Fruit fly (Drosophila melanogaster) whole organism, embryonic: Measurements from ENCODE around the gene ry.

Experiments used
- Adf1 ChIP-seq: fragments of 200-800 bp; sonication (Bioruptor generic); IDR thresholded peaks from 2 replicates; pipeline ENCODE4 v1.3.6; 2022; ENCODE audit warnings: missing biosample characterization, missing genetic modification characterization
- CG11247 ChIP-seq: fragments of 200-800 bp; sonication (Bioruptor generic); IDR thresholded peaks from 2 replicates; pipeline ENCODE4 v1.3.6; 2022; ENCODE audit warnings: missing biosample characterization, missing genetic modification characterization
- CG11398 ChIP-seq: fragments of 200-800 bp; sonication (Bioruptor generic); optimal IDR thresholded peaks from 2 replicates; lab custom pipeline; 2016; ENCODE audit warnings: missing biosample characterization, missing genetic modification characterization
- CG12104 ChIP-seq: fragments of 200-800 bp; sonication (Bioruptor generic); optimal IDR thresholded peaks from 3 replicates; lab custom pipeline; 2016; ENCODE audit warnings: missing biosample characterization, missing genetic modification characterization
- CG1233 ChIP-seq: fragments of 200-800 bp; sonication (Bioruptor generic); optimal IDR thresholded peaks from 4 replicates; lab custom pipeline; 2018; ENCODE audit warnings: missing biosample characterization, mild to moderate bottlenecking, missing genetic modification characterization
- CG14050 ChIP-seq: fragments of 200-800 bp; sonication (Bioruptor generic); IDR thresholded peaks from 3 replicates; pipeline ENCODE4 v1.3.6; 2022; ENCODE audit warnings: missing biosample characterization, missing genetic modification characterization
- CG15479 ChIP-seq: fragments of 200-800 bp; sonication (Bioruptor generic); optimal IDR thresholded peaks from 3 replicates; lab custom pipeline; 2019; ENCODE audit warnings: missing biosample characterization, mild to moderate bottlenecking, missing genetic modification characterization, moderate library complexity
- CG15696 ChIP-seq: fragments of 200-800 bp; sonication (Bioruptor generic); optimal IDR thresholded peaks from 2 replicates; lab custom pipeline; 2019; ENCODE audit warnings: missing biosample characterization, mild to moderate bottlenecking, missing genetic modification characterization, moderate library complexity
- CG17829 ChIP-seq: fragments of 200-800 bp; optimal IDR thresholded peaks from 2 replicates; lab custom pipeline; 2019; ENCODE audit warnings: missing biosample characterization, mild to moderate bottlenecking, missing genetic modification characterization, moderate library complexity
- CG18599 ChIP-seq: fragments of 200-800 bp; sonication (Bioruptor generic); optimal IDR thresholded peaks from 3 replicates; lab custom pipeline; 2017; ENCODE audit warnings: missing biosample characterization, missing genetic modification characterization, mild to moderate bottlenecking, moderate library complexity, missing genetic modification reagents
- CG2120 ChIP-seq: fragments of 200-800 bp; sonication (Bioruptor generic); optimal IDR thresholded peaks from 3 replicates; lab custom pipeline; 2016; ENCODE audit warnings: missing biosample characterization, missing genetic modification characterization
- CG34376 ChIP-seq: fragments of 200-800 bp; sonication (Bioruptor generic); optimal IDR thresholded peaks from 2 replicates; lab custom pipeline; 2018; ENCODE audit warnings: missing biosample characterization, mild to moderate bottlenecking, missing genetic modification characterization
- CG6683 ChIP-seq: fragments of 200-800 bp; sonication (Bioruptor generic); optimal IDR thresholded peaks from 2 replicates; lab custom pipeline; 2017; ENCODE audit warnings: missing biosample characterization, mild to moderate bottlenecking, missing genetic modification characterization, missing genetic modification reagents
- CG6813 ChIP-seq: fragments of 200-800 bp; sonication (Bioruptor generic); optimal IDR thresholded peaks from 2 replicates; lab custom pipeline; 2017; ENCODE audit warnings: missing biosample characterization, missing genetic modification characterization, mild to moderate bottlenecking, moderate library complexity, missing genetic modification reagents
- CG6854 ChIP-seq: fragments of 200-800 bp; sonication (Bioruptor generic); optimal IDR thresholded peaks from 3 replicates; lab custom pipeline; 2017; ENCODE audit warnings: missing biosample characterization, mild to moderate bottlenecking, missing genetic modification characterization
- CG7556 ChIP-seq: fragments of 200-800 bp; sonication (Bioruptor generic); optimal IDR thresholded peaks from 2 replicates; lab custom pipeline; 2017; ENCODE audit warnings: missing biosample characterization, mild to moderate bottlenecking, missing genetic modification characterization
- CG8944 ChIP-seq: fragments of 200-800 bp; sonication (Bioruptor generic); optimal IDR thresholded peaks from 3 replicates; lab custom pipeline; 2016; ENCODE audit warnings: missing biosample characterization, missing genetic modification characterization
- CG9876 ChIP-seq: fragments of 200-800 bp; sonication (Bioruptor generic); optimal IDR thresholded peaks from 2 replicates; lab custom pipeline; 2016; ENCODE audit warnings: missing biosample characterization, missing genetic modification characterization
- Dbx ChIP-seq: fragments of 200-800 bp; sonication (Bioruptor generic); IDR thresholded peaks from 3 replicates; pipeline ENCODE4 v1.3.6; 2022; ENCODE audit warnings: missing biosample characterization, missing genetic modification characterization
- E2f1 ChIP-seq: fragments of 200-800 bp; sonication (Bioruptor generic); IDR thresholded peaks from 2 replicates; pipeline ENCODE4 v1.3.6; 2022; ENCODE audit warnings: missing biosample characterization, missing genetic modification characterization
- H2.0 ChIP-seq: fragments of 200-800 bp; sonication (Bioruptor generic); IDR thresholded peaks from 2 replicates; pipeline ENCODE4 v1.3.6; 2022; ENCODE audit warnings: missing biosample characterization, missing genetic modification characterization
- HmgD ChIP-seq: fragments of 200-800 bp; sonication (Bioruptor generic); optimal IDR thresholded peaks from 3 replicates; lab custom pipeline; 2016; ENCODE audit warnings: missing biosample characterization, missing genetic modification characterization
- HmgZ ChIP-seq: fragments of 200-800 bp; sonication (Bioruptor generic); optimal IDR thresholded peaks from 2 replicates; lab custom pipeline; 2018; ENCODE audit warnings: missing biosample characterization, mild to moderate bottlenecking, missing genetic modification characterization
- Hmr ChIP-seq: fragments of 200-800 bp; sonication (Bioruptor generic); optimal IDR thresholded peaks from 3 replicates; lab custom pipeline; 2017; ENCODE audit warnings: mild to moderate bottlenecking, missing biosample characterization, missing genetic modification reagents, missing genetic modification characterization
- MESR4 ChIP-seq: fragments of 200-800 bp; sonication (Bioruptor generic); optimal IDR thresholded peaks from 2 replicates; lab custom pipeline; 2018; ENCODE audit warnings: missing biosample characterization, mild to moderate bottlenecking, missing genetic modification characterization, moderate library complexity
- Med ChIP-seq: fragments of 200-800 bp; sonication (Bioruptor generic); peaks from one replicate; lab custom pipeline; 2016; ENCODE audit warnings: missing biosample characterization, missing genetic modification characterization, mild to moderate bottlenecking, inconsistent platforms, moderate library complexity
- NFAT ChIP-seq: fragments of 200-800 bp; sonication (Bioruptor generic); IDR thresholded peaks from 2 replicates; pipeline ENCODE4 v1.3.6; 2022; ENCODE audit warnings: missing biosample characterization, missing genetic modification characterization
- Scr ChIP-seq: fragments of 200-800 bp; sonication (Bioruptor generic); IDR thresholded peaks from 2 replicates; pipeline ENCODE4 v1.3.6; 2022; ENCODE audit warnings: missing biosample characterization, missing genetic modification characterization; ENCODE audit not compliant: partially characterized antibody
- Stat92E ChIP-seq, 3 experiments: fragments of >200 bp in 2 of 3; fragments of 200-800 bp in 1 of 3; sonication (Bioruptor generic) in 1 of 3; optimal IDR thresholded peaks; 2 replicates each; lab custom pipeline; 2017 to 2019; ENCODE audit warnings: missing biosample characterization in 3 of 3, missing genetic modification characterization in 3 of 3, mild to moderate bottlenecking in 1 of 3, moderate library complexity in 1 of 3
- Taf1 ChIP-seq: fragments of 200-800 bp; sonication (Bioruptor generic); IDR thresholded peaks from 2 replicates; pipeline ENCODE4 v1.3.6; 2022; ENCODE audit warnings: missing biosample characterization, missing genetic modification characterization
- Tbp ChIP-seq: fragments of >200 bp; optimal IDR thresholded peaks from 2 replicates; lab custom pipeline; 2018; ENCODE audit warnings: missing biosample characterization, missing genetic modification characterization
- bsh ChIP-seq, 2 experiments: fragments of 200-800 bp; sonication (Bioruptor generic); optimal IDR thresholded peaks; 2 replicates each; lab custom pipeline; 2017 to 2018; ENCODE audit warnings: mild to moderate bottlenecking in 2 of 2, missing biosample characterization in 2 of 2, missing genetic modification characterization in 2 of 2, moderate library complexity in 1 of 2
- chif ChIP-seq, 2 experiments: fragments of 200-800 bp; sonication (Bioruptor generic); optimal IDR thresholded peaks; 3 replicates each; lab custom pipeline; 2016; ENCODE audit warnings: missing biosample characterization in 2 of 2, missing genetic modification characterization in 2 of 2
- dmrt11E ChIP-seq: fragments of 200-800 bp; sonication (Bioruptor generic); optimal IDR thresholded peaks from 3 replicates; lab custom pipeline; 2018; ENCODE audit warnings: missing biosample characterization, mild to moderate bottlenecking, missing genetic modification characterization, moderate library complexity
- dpn ChIP-seq, 2 experiments: fragments of 200-800 bp; sonication (Bioruptor generic); optimal IDR thresholded peaks; 3 replicates each; lab custom pipeline; 2016; ENCODE audit warnings: missing biosample characterization in 2 of 2, missing genetic modification characterization in 2 of 2
- eyg ChIP-seq: fragments of 200-800 bp; sonication (Bioruptor generic); optimal IDR thresholded peaks from 3 replicates; lab custom pipeline; 2016; ENCODE audit warnings: missing biosample characterization, missing genetic modification characterization
- gfzf ChIP-seq: fragments of 200-800 bp; sonication (Bioruptor generic); optimal IDR thresholded peaks from 2 replicates; lab custom pipeline; 2016; ENCODE audit warnings: missing biosample characterization, mild to moderate bottlenecking, missing genetic modification characterization, moderate library complexity
- hbn ChIP-seq: fragments of 200-800 bp; sonication (Bioruptor generic); IDR thresholded peaks from 2 replicates; pipeline ENCODE4 v1.3.6; 2022; ENCODE audit warnings: missing biosample characterization, missing genetic modification characterization; ENCODE audit not compliant: partially characterized antibody
- kah ChIP-seq: fragments of 200-800 bp; sonication (Bioruptor generic); optimal IDR thresholded peaks from 2 replicates; lab custom pipeline; 2018; ENCODE audit warnings: missing biosample characterization, mild to moderate bottlenecking, missing genetic modification characterization
- lola ChIP-seq, 3 experiments: fragments of >200 bp in 2 of 3; fragments of 200-800 bp in 1 of 3; sonication (Bioruptor generic) in 1 of 3; optimal IDR thresholded peaks; 2 replicates each; lab custom pipeline; 2017 to 2019; ENCODE audit warnings: missing biosample characterization in 3 of 3, missing genetic modification characterization in 3 of 3, mild to moderate bottlenecking in 1 of 3, moderate library complexity in 1 of 3
- nau ChIP-seq: fragments of 200-800 bp; sonication (Bioruptor generic); optimal IDR thresholded peaks from 3 replicates; lab custom pipeline; 2017; ENCODE audit warnings: missing biosample characterization, mild to moderate bottlenecking, missing genetic modification characterization, missing genetic modification reagents
- oc ChIP-seq: fragments of 200-800 bp; sonication (Bioruptor generic); optimal IDR thresholded peaks from 2 replicates; lab custom pipeline; 2018; ENCODE audit warnings: missing biosample characterization, mild to moderate bottlenecking, missing genetic modification characterization, moderate library complexity
- ranshi ChIP-seq: fragments of 200-800 bp; sonication (Bioruptor generic); IDR thresholded peaks from 2 replicates; pipeline ENCODE4 v1.3.6; 2022; ENCODE audit warnings: missing biosample characterization, missing genetic modification characterization
- sd ChIP-seq: fragments of 200-800 bp; sonication (Bioruptor generic); optimal IDR thresholded peaks from 3 replicates; lab custom pipeline; 2018; ENCODE audit warnings: missing biosample characterization, mild to moderate bottlenecking, missing genetic modification characterization, moderate library complexity
- stwl ChIP-seq: fragments of 200-800 bp; sonication (Bioruptor generic); optimal IDR thresholded peaks from 3 replicates; lab custom pipeline; 2018; ENCODE audit warnings: missing biosample characterization, mild to moderate bottlenecking, missing genetic modification characterization, moderate library complexity
- vfl ChIP-seq: fragments of 200-800 bp; sonication (Bioruptor generic); optimal IDR thresholded peaks from 2 replicates; lab custom pipeline; 2016; ENCODE audit warnings: missing biosample characterization, missing genetic modification characterization
- wek ChIP-seq: fragments of 200-800 bp; sonication (Bioruptor generic); optimal IDR thresholded peaks from 3 replicates; lab custom pipeline; 2018; ENCODE audit warnings: missing biosample characterization, mild to moderate bottlenecking, missing genetic modification characterization, moderate library complexity

ry gene

DNA sequence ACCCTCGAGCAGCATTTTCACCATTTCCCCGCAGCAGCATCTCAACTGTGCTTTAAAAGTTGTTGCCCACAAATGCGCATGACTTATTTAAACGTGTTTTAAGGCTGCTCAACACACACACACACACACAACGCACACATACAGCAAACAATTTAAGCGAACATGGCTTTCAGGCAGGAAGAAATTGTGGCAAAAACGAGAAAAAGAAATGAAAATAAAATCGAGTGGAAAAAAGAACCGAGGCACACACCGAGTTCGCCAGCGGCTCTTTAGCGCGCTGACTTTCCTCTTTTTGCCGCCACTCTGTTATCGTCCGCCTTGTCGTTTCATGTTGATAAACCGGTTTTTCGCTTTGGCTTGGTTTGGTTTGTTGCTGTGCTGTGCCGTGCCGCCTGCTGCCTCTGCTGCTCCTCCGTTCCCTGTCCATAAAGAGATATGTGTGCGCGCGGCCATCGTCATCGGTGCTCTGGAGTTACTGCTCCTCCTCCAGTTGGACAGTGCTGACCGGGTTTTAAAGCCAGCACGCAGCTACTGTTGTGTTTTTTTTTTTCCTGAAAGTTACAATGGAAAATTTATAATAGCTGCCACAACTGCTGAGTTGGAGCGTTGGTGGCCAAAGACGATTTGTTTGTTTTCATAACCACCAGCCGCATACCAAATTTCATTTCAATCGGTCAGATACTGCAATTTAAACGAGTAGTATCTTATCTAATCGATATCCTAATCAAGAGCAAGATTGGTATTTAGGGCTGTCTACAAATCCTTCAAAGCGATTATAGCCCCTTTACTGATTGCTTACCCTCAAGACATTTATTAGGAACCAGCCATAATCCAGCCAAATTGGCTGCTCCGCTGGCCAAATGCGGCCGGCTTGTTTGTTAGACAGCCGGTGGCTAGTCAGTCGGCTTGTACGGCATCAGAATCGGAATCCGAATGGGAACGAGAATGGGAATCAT is 16.2 kb upstream of the ry start (continued):
- TF ChIP-seq hbn (GFP tag; lab: Robert Waterston, UW) (no peak), Adf1 (GFP tag; lab: Robert Waterston, UW) (peak; percentile 53), NFAT (GFP tag; lab: Robert Waterston, UW) (no peak), CG11247 (GFP tag; lab: Robert Waterston, UW) (no peak), nau (no peak), kah (no peak), vfl (GFP tag; lab: Kevin White, UChicago) (no peak), CG9876 (no peak), gfzf (GFP tag; lab: Kevin White, UChicago) (no peak), CG6683 (GFP tag; lab: Kevin White, UChicago) (no peak), CG17829 (tag; lab: Kevin White, UChicago) (no peak), CG34376 (GFP tag; lab: Kevin White, UChicago) (peak; percentile 34), CG15479 (GFP tag; lab: Kevin White, UChicago) (no peak), CG8944 (no peak), H2.0 (GFP tag; lab: Robert Waterston, UW) (no peak), CG6813 (GFP tag; lab: Kevin White, UChicago) (no peak), dpn (GFP tag; optimal IDR thresholded peaks at IDR 0.05; lab: Kevin White, UChicago) (peak in 1 of 2 experiments; percentile 12), Stat92E (GFP tag; optimal IDR thresholded peaks at IDR 0.05; lab: Kevin White, UChicago) (peak in 1 of 3 experiments; percentile 38), MESR4 (no peak), sd (tag; lab: Kevin White, UChicago) (peak; percentile 73), dmrt11E (peak; percentile 13), CG6854 (GFP tag; lab: Kevin White, UChicago) (no peak), chif (GFP tag; optimal IDR thresholded peaks at IDR 0.05; lab: Kevin White, UChicago) (peak in 1 of 2 experiments; percentile 27), stwl (tag; lab: Kevin White, UChicago) (no peak), oc (tag; lab: Kevin White, UChicago) (no peak), Dbx (GFP tag; lab: Robert Waterston, UW) (peak; percentile 29; the same call in 1 of the 3 replicates), Tbp (GFP tag; lab: Kevin White, UChicago) (peak; percentile 30), ranshi (GFP tag; lab: Robert Waterston, UW) (no peak), CG1233 (GFP tag; lab: Kevin White, UChicago) (peak; percentile 23), Scr (GFP tag; lab: Robert Waterston, UW) (no peak), E2f1 (GFP tag; lab: Robert Waterston, UW) (no peak), HmgD (GFP tag; lab: Kevin White, UChicago) (peak; percentile 2), Med (GFP tag; lab: Kevin White, UChicago) (peak; percentile 82), CG15696 (tag; lab: Kevin White, UChicago) (no peak), CG12104 (GFP tag; lab: Kevin White, UChicago) (no peak), CG14050 (no peak), CG7556 (GFP tag; lab: Kevin White, UChicago) (peak; percentile 25), lola (GFP tag; optimal IDR thresholded peaks at IDR 0.05; lab: Kevin White, UChicago) (no peak), bsh (GFP tag; optimal IDR thresholded peaks at IDR 0.05; lab: Kevin White, UChicago) (peak in 1 of 2 experiments; percentile 41), Taf1 (GFP tag; lab: Robert Waterston, UW) (no peak), Hmr (GFP tag; lab: Kevin White, UChicago) (peak; percentile 40), CG11398 (GFP tag; lab: Kevin White, UChicago) (peak; percentile 10), HmgZ (no peak), CG18599 (GFP tag; lab: Kevin White, UChicago) (no peak), CG2120 (GFP tag; lab: Kevin White, UChicago) (peak; percentile 59), wek (GFP tag; lab: Kevin White, UChicago) (no peak), eyg (GFP tag; lab: Kevin White, UChicago) (no peak)
